Worm (Caenorhabditis elegans): ENCODE data around the gene smu-2.

ce11 chrII:3440641-3440926 is 41.6 kb upstream of the smu-2 start, which contains the start of gene C16C8.17:
- TF ChIP-seq blmp-1 (tag; optimal IDR thresholded peaks at IDR 0.05) (no peak), lsy-2 (tag; optimal IDR thresholded peaks at IDR 0.05) (no peak), fkh-10 (GFP tag; optimal IDR thresholded peaks at IDR 0.05) (no peak), lir-3 (tag; optimal IDR thresholded peaks at IDR 0.05; ENCODE audit: poor library complexity) (no peak), unc-130 (tag; optimal IDR thresholded peaks at IDR 0.05) (no peak), sup-37 (GFP tag; optimal IDR thresholded peaks at IDR 0.05) (no peak), isw-1 (GFP tag; IDR thresholded peaks at IDR 0.05) (no peak), pqm-1 (tag; optimal IDR thresholded peaks at IDR 0.05) (no peak), mep-1 (tag; optimal IDR thresholded peaks at IDR 0.05) (no peak), snpc-4 (tag; optimal IDR thresholded peaks at IDR 0.05) (no peak), tbx-2 (tag; optimal IDR thresholded peaks at IDR 0.05) (no peak)
